Worm (Caenorhabditis elegans) whole organism, late embryonic: ENCODE results near the gene T05B11.4.

Experiments
- C08G9.2 ChIP-seq: sonication (generic microtip); optimal IDR thresholded peaks from 2 replicates; lab custom pipeline; 2016; ENCODE audit warnings: mild to moderate bottlenecking, missing genetic modification characterization, moderate library complexity, missing compliant biosample characterization
- C38D4.7 ChIP-seq: fragments of 200-800 bp; sonication (Bioruptor generic); optimal IDR thresholded peaks from 2 replicates; lab custom pipeline; 2018; ENCODE audit warnings: mild to moderate bottlenecking, missing genetic modification characterization, moderate library complexity, missing compliant biosample characterization
- K09A11.1 ChIP-seq: sonication (generic microtip); optimal IDR thresholded peaks from 2 replicates; lab custom pipeline; 2017; ENCODE audit warnings: antibody characterized with exemption, mild to moderate bottlenecking, missing genetic modification characterization, missing compliant biosample characterization; ENCODE audit not compliant: insufficient read depth
- ama-1 ChIP-seq: fragments of 150-350 bp; optimal IDR thresholded peaks from 2 replicates; lab custom pipeline; 2014
- ceh-14 ChIP-seq: sonication (generic microtip); optimal IDR thresholded peaks from 2 replicates; lab custom pipeline; 2016; ENCODE audit warnings: missing genotype, missing genetic modification characterization, missing compliant biosample characterization
- ceh-18 ChIP-seq: sonication (generic microtip); optimal IDR thresholded peaks from 2 replicates; lab custom pipeline; 2016; ENCODE audit warnings: missing genetic modification characterization, missing compliant biosample characterization
- ceh-19 ChIP-seq: fragments of 200-800 bp; sonication (Bioruptor generic); optimal IDR thresholded peaks from 2 replicates; lab custom pipeline; 2018; ENCODE audit warnings: mild to moderate bottlenecking, missing genetic modification characterization, missing compliant biosample characterization
- ceh-2 ChIP-seq: sonication (generic microtip); optimal IDR thresholded peaks from 2 replicates; lab custom pipeline; 2016; ENCODE audit warnings: missing genotype, missing genetic modification characterization, missing compliant biosample characterization
- ceh-22 ChIP-seq: sonication (generic microtip); optimal IDR thresholded peaks from 2 replicates; lab custom pipeline; 2017; ENCODE audit warnings: missing biosample characterization, missing genetic modification characterization
- ceh-24 ChIP-seq: sonication (generic microtip); optimal IDR thresholded peaks from 2 replicates; lab custom pipeline; 2016; ENCODE audit warnings: mild to moderate bottlenecking, missing genetic modification characterization, missing compliant biosample characterization
- ceh-34 ChIP-seq: sonication (generic microtip); optimal IDR thresholded peaks from 2 replicates; lab custom pipeline; 2016; ENCODE audit warnings: mild to moderate bottlenecking, missing genetic modification characterization, missing compliant biosample characterization
- ceh-45 ChIP-seq: fragments of 200-800 bp; sonication (Bioruptor generic); IDR thresholded peaks from 2 replicates; pipeline ENCODE4 v1.3.6; 2022; ENCODE audit warnings: missing genetic modification reagents, missing genetic modification characterization, missing compliant biosample characterization
- ceh-48 ChIP-seq: sonication (generic microtip); optimal IDR thresholded peaks from 2 replicates; lab custom pipeline; 2016; ENCODE audit warnings: missing genetic modification characterization, inconsistent platforms, missing compliant biosample characterization
- che-1 ChIP-seq: sonication (generic microtip); optimal IDR thresholded peaks from 2 replicates; lab custom pipeline; 2016; ENCODE audit warnings: mild to moderate bottlenecking, missing genetic modification characterization, missing compliant biosample characterization
- eyg-1 ChIP-seq: sonication (generic microtip); optimal IDR thresholded peaks from 2 replicates; lab custom pipeline; 2016; ENCODE audit warnings: missing genotype, missing genetic modification characterization, missing compliant biosample characterization
- fax-1 ChIP-seq: sonication (generic microtip); optimal IDR thresholded peaks from 2 replicates; lab custom pipeline; 2016; ENCODE audit warnings: missing genotype, missing genetic modification characterization, missing compliant biosample characterization
- fkh-10 ChIP-seq: fragments of 150-350 bp; optimal IDR thresholded peaks from 2 replicates; lab custom pipeline; 2014; ENCODE audit warnings: missing biosample characterization, missing genetic modification reagents, missing genetic modification characterization
- fkh-6 ChIP-seq: sonication (generic microtip); optimal IDR thresholded peaks from 2 replicates; lab custom pipeline; 2016; ENCODE audit warnings: missing genetic modification characterization, missing compliant biosample characterization
- hlh-13 ChIP-seq: fragments of 200-800 bp; sonication (Bioruptor generic); optimal IDR thresholded peaks from 2 replicates; lab custom pipeline; 2018; ENCODE audit warnings: mild to moderate bottlenecking, missing genetic modification characterization, missing compliant biosample characterization
- hlh-30 ChIP-seq: sonication (generic microtip); optimal IDR thresholded peaks from 2 replicates; lab custom pipeline; 2017; ENCODE audit warnings: antibody characterized with exemption, missing genetic modification characterization, missing compliant biosample characterization; ENCODE audit not compliant: insufficient read depth
- hlh-6 ChIP-seq: sonication (generic microtip); optimal IDR thresholded peaks from 2 replicates; lab custom pipeline; 2016; ENCODE audit warnings: missing genotype, missing genetic modification characterization, missing compliant biosample characterization
- lin-11 ChIP-seq: fragments of 200-800 bp; sonication (Bioruptor generic); optimal IDR thresholded peaks from 2 replicates; lab custom pipeline; 2018; ENCODE audit warnings: mild to moderate bottlenecking, missing genetic modification characterization, missing compliant biosample characterization
- madf-2 ChIP-seq: sonication (generic microtip); optimal IDR thresholded peaks from 2 replicates; lab custom pipeline; 2017; ENCODE audit warnings: missing genetic modification characterization, missing compliant biosample characterization
- nfya-1 ChIP-seq: sonication (generic microtip); optimal IDR thresholded peaks from 2 replicates; lab custom pipeline; 2017; ENCODE audit warnings: missing genetic modification characterization, mild to moderate bottlenecking, missing compliant biosample characterization, antibody characterized with exemption, moderate library complexity
- nhr-11 ChIP-seq: fragments of 150-350 bp; optimal IDR thresholded peaks from 2 replicates; lab custom pipeline; 2014; ENCODE audit warnings: missing biosample characterization, missing genetic modification characterization
- pax-1 ChIP-seq: fragments of 150-350 bp; optimal IDR thresholded peaks from 2 replicates; lab custom pipeline; 2014; ENCODE audit warnings: missing biosample characterization, missing genetic modification characterization
- pha-2 ChIP-seq: sonication (generic microtip); optimal IDR thresholded peaks from 2 replicates; lab custom pipeline; 2017; ENCODE audit warnings: mild to moderate bottlenecking, missing genetic modification characterization, missing compliant biosample characterization
- pha-4 ChIP-seq: fragments of 150-350 bp; optimal IDR thresholded peaks from 2 replicates; lab custom pipeline; 2018; ENCODE audit warnings: missing biosample characterization, missing genetic modification reagents, missing genetic modification characterization
- pqm-1 ChIP-seq: sonication (generic microtip); optimal IDR thresholded peaks from 2 replicates; lab custom pipeline; 2016; ENCODE audit warnings: missing genetic modification characterization, missing compliant biosample characterization
- ref-2 ChIP-seq: sonication (generic microtip); optimal IDR thresholded peaks from 2 replicates; lab custom pipeline; 2016; ENCODE audit warnings: missing genetic modification characterization, missing compliant biosample characterization
- sdc-2 ChIP-seq: sonication (generic microtip); optimal IDR thresholded peaks from 2 replicates; lab custom pipeline; 2016; ENCODE audit warnings: missing genotype, missing genetic modification characterization, missing compliant biosample characterization
- sox-4 ChIP-seq: sonication (generic microtip); optimal IDR thresholded peaks from 2 replicates; lab custom pipeline; 2017; ENCODE audit warnings: mild to moderate bottlenecking, missing genetic modification characterization, inconsistent platforms, missing compliant biosample characterization
- tbx-7 ChIP-seq: sonication (generic microtip); optimal IDR thresholded peaks from 2 replicates; lab custom pipeline; 2016; ENCODE audit warnings: missing genotype, missing genetic modification characterization, missing compliant biosample characterization
- unc-3 ChIP-seq, 2 experiments: fragments of 200-800 bp in 1 of 2; sonication (Bioruptor generic) in 1 of 2; sonication (generic microtip) in 1 of 2; conservative IDR thresholded peaks in 1 of 2; optimal IDR thresholded peaks in 1 of 2; 2 replicates each; pipeline versions ENCODE4 v1.3.6 to Lab custom; 2016 to 2022; ENCODE audit warnings: missing compliant biosample characterization in 2 of 2, missing genetic modification characterization in 2 of 2, missing genetic modification reagents in 1 of 2
- unc-42 ChIP-seq: sonication (generic microtip); optimal IDR thresholded peaks from 2 replicates; lab custom pipeline; 2016; ENCODE audit warnings: missing genotype, missing genetic modification characterization, missing compliant biosample characterization
- unc-55 ChIP-seq: sonication (generic microtip); optimal IDR thresholded peaks from 2 replicates; lab custom pipeline; 2017; ENCODE audit warnings: missing biosample characterization, missing genetic modification reagents, missing genetic modification characterization
- unc-86 ChIP-seq: sonication (generic microtip); optimal IDR thresholded peaks from 2 replicates; lab custom pipeline; 2016; ENCODE audit warnings: missing genetic modification characterization, missing compliant biosample characterization
- zip-5 ChIP-seq: sonication (generic microtip); optimal IDR thresholded peaks from 2 replicates; lab custom pipeline; 2016; ENCODE audit warnings: missing genetic modification characterization, missing compliant biosample characterization
- ztf-16 ChIP-seq: sonication (generic microtip); optimal IDR thresholded peaks from 2 replicates; lab custom pipeline; 2017; ENCODE audit warnings: missing genetic modification characterization, missing compliant biosample characterization

The T05B11.4 gene

DNA sequence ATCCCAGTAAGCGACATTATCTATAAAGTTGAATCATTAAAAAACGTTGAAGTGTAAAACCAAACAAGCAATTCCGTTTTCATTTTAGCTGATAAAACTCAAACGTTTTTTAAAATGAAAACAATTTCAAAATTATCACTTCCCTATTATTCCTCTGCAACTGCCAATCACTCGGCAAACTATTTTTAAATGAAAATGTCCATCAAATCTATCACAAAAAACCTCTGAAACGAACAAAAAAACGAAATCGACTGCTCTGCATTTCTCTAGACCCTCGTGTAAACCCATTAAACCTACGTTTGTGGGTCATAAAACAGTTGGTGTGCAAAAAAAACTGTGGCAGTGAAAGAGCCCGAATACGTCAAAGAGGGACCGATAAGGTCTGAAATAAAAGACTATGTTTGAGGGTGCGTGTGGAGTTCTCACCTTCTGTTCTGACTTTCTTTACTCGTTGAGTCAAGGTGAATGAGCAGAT, 11.9 kb downstream of the T05B11.4 start, which contains the start of gene fbxl-5:
Gene fbxl-5, plus strand, starts transcription at position 425 of the 475 bp plus-strand sequence.
- TF ChIP-seq unc-55 (GFP tag; lab: Kevin White, UChicago) = no peak
- TF ChIP-seq K09A11.1 (tag; lab: Kevin White, UChicago) = no peak
- no peak for TF ChIP-seq ceh-18 (tag; lab: Kevin White, UChicago)
- no peak for TF ChIP-seq tbx-7 (tag; lab: Kevin White, UChicago)
- no peak for TF ChIP-seq nhr-11 (tag; lab: Kevin White, UChicago)
- TF ChIP-seq fkh-6 (tag; lab: Kevin White, UChicago) = no peak
- TF ChIP-seq pha-2 (tag; lab: Kevin White, UChicago) = no peak
- TF ChIP-seq ceh-2 (tag; lab: Kevin White, UChicago) = no peak
- TF ChIP-seq lin-11 (tag; lab: Kevin White, UChicago) = no peak

DNA sequence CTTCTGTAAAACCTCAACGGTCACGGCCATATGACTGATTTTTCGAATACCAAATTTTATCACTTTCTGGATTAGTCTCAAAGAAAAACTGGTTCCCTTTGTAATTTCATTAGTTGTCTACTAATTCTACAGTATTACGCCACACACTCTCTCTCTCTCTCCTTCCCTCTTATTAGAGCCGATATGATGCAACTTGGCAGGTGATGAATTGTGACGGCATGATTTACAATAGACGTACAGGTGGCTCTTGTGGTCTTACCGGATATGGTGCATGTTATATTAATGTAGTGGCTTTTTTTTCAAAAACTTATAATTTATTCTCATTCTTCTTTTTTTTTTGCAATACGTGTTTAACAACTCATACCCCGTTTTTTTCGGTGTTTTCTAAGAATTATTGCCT, 12.5 kb downstream of the T05B11.4 start:
- TF ChIP-seq ceh-22 (tag; lab: Kevin White, UChicago) = no peak
- TF ChIP-seq zip-5 (tag; lab: Kevin White, UChicago) = no peak
- TF ChIP-seq pha-4 = no peak
- TF ChIP-seq pha-2 (tag; lab: Kevin White, UChicago) = no peak
- no peak for TF ChIP-seq ztf-16 (tag; lab: Kevin White, UChicago)
- no peak for TF ChIP-seq pqm-1 (tag; lab: Kevin White, UChicago)
- no peak for TF ChIP-seq ama-1 (lab: Kevin White, UChicago)
- TF ChIP-seq unc-3 (GFP tag; conservative IDR thresholded peaks at IDR 0.05; lab: Robert Waterston, UW) = no peak
- no peak for TF ChIP-seq unc-3 (tag; optimal IDR thresholded peaks at IDR 0.05; lab: Kevin White, UChicago)
- TF ChIP-seq hlh-30 (tag; lab: Kevin White, UChicago) = no peak
- TF ChIP-seq eyg-1 (tag; lab: Kevin White, UChicago) = no peak
- no peak for TF ChIP-seq unc-55 (GFP tag; lab: Kevin White, UChicago)
- no peak for TF ChIP-seq ceh-2 (tag; lab: Kevin White, UChicago)
- no peak for TF ChIP-seq ceh-19 (GFP tag; lab: Kevin White, UChicago)
- TF ChIP-seq che-1 (tag; lab: Kevin White, UChicago) = no peak
- no peak for TF ChIP-seq lin-11 (tag; lab: Kevin White, UChicago)

DNA sequence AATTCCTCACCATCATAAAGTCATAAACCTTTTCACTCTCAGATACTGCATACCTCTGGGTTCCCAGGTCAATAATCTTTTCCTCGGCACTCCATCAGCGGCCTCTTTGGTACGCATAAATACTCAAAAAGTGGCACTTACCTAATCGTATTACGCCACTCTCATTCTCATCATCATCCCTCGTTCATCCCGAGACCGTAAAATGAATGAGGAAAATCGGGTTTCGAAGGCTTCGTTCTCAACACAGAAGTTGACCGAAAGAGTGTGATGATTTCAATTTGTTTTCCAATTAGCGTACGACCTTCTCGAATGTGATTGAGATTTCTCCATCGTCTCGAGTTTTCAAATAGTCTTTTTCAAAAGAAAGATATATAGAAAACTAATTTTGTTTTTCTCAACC, 14.5 kb downstream of the T05B11.4 start:
- no peak for TF ChIP-seq unc-86 (tag; lab: Kevin White, UChicago)
- TF ChIP-seq ceh-45 (GFP tag; lab: Robert Waterston, UW) = no peak
- no peak for TF ChIP-seq nhr-11 (tag; lab: Kevin White, UChicago)
- TF ChIP-seq sox-4 (tag; lab: Kevin White, UChicago) = no peak
- TF ChIP-seq, all 69 proteins: peak for 0

DNA sequence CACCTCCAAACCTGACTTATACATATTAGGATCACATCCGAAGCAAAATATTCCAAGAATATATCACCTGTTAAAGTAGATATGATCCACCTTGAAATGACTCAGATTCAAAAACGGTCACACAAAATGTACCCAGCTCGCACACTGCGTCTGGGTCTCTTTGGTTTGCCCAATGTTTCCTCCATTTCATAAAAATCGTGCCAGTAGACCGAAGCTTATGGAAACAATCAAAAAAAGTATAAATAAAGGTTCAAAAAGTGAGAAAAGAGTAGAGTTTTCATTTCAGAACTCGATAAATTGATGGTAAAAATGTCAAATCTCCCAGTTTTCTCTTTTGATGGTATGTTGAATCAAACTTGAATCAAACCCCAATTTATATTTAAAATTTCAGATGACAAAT, 16.7 kb downstream of the T05B11.4 start, which contains the start of gene srr-9:
Gene srr-9, plus strand, starts transcription at position 301 of the 400 bp plus-strand sequence.
- TF ChIP-seq madf-2 (tag; lab: Kevin White, UChicago) (no peak), hlh-30 (tag; lab: Kevin White, UChicago) (no peak), che-1 (tag; lab: Kevin White, UChicago) (no peak), hlh-13 (no peak), ref-2 (no peak), ceh-34 (tag; lab: Kevin White, UChicago) (no peak), unc-55 (GFP tag; lab: Kevin White, UChicago) (no peak), ceh-24 (tag; lab: Kevin White, UChicago) (no peak)

DNA sequence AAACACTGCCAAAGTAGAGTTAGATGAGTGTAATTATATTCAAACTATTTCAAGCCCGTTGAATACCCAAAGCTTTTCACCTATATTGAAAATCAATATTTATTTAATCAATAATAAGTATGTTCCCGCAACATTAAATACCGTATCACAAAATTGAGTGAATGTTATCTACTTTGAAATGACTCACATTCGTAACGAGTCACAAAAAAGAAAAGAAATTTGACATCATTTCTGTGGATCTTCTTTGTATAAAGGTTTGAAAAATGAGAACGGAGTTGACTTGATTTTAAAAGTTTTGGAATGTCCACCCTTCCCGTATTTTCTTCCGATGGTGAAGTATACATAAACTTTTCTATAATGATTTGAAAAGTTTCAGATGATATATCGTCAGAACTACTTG, 19.1 kb downstream of the T05B11.4 start, which contains the start of gene srr-10:
Gene srr-10, plus strand, starts transcription at position 301 of the 400 bp plus-strand sequence.
- TF ChIP-seq pax-1 (tag; lab: Kevin White, UChicago) = no peak
- no peak for TF ChIP-seq fax-1
- no peak for TF ChIP-seq unc-86 (tag; lab: Kevin White, UChicago)
- TF ChIP-seq nfya-1 (tag; lab: Kevin White, UChicago) = no peak
- no peak for TF ChIP-seq hlh-30 (tag; lab: Kevin White, UChicago)
- no peak for TF ChIP-seq fkh-10 (GFP tag; lab: Kevin White, UChicago)
- no peak for TF ChIP-seq ceh-14 (tag; lab: Kevin White, UChicago)
- no peak for TF ChIP-seq ceh-48 (tag; lab: Kevin White, UChicago)
- TF ChIP-seq ztf-16 (tag; lab: Kevin White, UChicago) = no peak
- TF ChIP-seq tbx-7 (tag; lab: Kevin White, UChicago) = no peak
- no peak for TF ChIP-seq unc-55 (GFP tag; lab: Kevin White, UChicago)
- no peak for TF ChIP-seq C38D4.7 (GFP tag; lab: Kevin White, UChicago)
- TF ChIP-seq unc-42 = no peak
- TF ChIP-seq hlh-6 (tag; lab: Kevin White, UChicago) = no peak
- no peak for TF ChIP-seq hlh-13
- TF ChIP-seq C08G9.2 = no peak
- TF ChIP-seq sdc-2 (tag; lab: Kevin White, UChicago) = no peak
